Fruit fly (Drosophila melanogaster): ENCODE data around the gene dsh.

dm6 chrX:11367783-11368509 is 12.3 kb downstream of the dsh start, which contains the start of the genes hop and Tim8:
- TF ChIP-seq ttk (optimal IDR thresholded peaks at IDR 0.05) = no peak
- peak; percentile 90 for TF ChIP-seq psq (optimal IDR thresholded peaks at IDR 0.05)
- TF ChIP-seq insv (optimal IDR thresholded peaks at IDR 0.05) = no peak
